Worm (Caenorhabditis elegans) whole organism, L4 larva: ENCODE data around the gene ifbp-1.

Experiments used
- D1046.2 ChIP-seq: fragments of 200-800 bp; sonication (Bioruptor generic); IDR thresholded peaks from 2 replicates; pipeline ENCODE4 v1.3.6; 2022; ENCODE audit warnings: missing genetic modification characterization, missing compliant biosample characterization
- F26F4.8 ChIP-seq: fragments of 200-800 bp; sonication (Bioruptor generic); conservative IDR thresholded peaks from 2 replicates; pipeline ENCODE4 v1.3.6; 2022; ENCODE audit warnings: missing genetic modification characterization, missing compliant biosample characterization
- F44E2.7 ChIP-seq: fragments of 200-800 bp; sonication (Bioruptor generic); IDR thresholded peaks from 2 replicates; pipeline ENCODE4 v2.1.2; 2022; ENCODE audit warnings: missing genetic modification characterization, missing compliant biosample characterization
- R02D3.7 ChIP-seq: fragments of 150-350 bp; sonication (generic microtip); optimal IDR thresholded peaks from 3 replicates; lab custom pipeline; 2014; ENCODE audit warnings: missing biosample characterization, missing genetic modification characterization
- T20F7.1 ChIP-seq: fragments of 200-800 bp; sonication (Bioruptor generic); optimal IDR thresholded peaks from 2 replicates; lab custom pipeline; 2018; ENCODE audit warnings: mild to moderate bottlenecking, missing genetic modification characterization, missing compliant biosample characterization
- Y105C5A.15 ChIP-seq: fragments of 200-800 bp; sonication (Bioruptor generic); IDR thresholded peaks from 2 replicates; pipeline ENCODE4 v1.3.6; 2022; ENCODE audit warnings: missing genetic modification characterization, missing compliant biosample characterization
- Y5F2A.4 ChIP-seq: fragments of 200-800 bp; sonication (Bioruptor generic); optimal IDR thresholded peaks from 2 replicates; lab custom pipeline; 2018; ENCODE audit warnings: mild to moderate bottlenecking, missing genetic modification characterization, missing compliant biosample characterization
- ZK546.5 ChIP-seq, 2 experiments: sonication (generic microtip); optimal IDR thresholded peaks; 2 replicates each; lab custom pipeline; 2017; ENCODE audit warnings: missing biosample characterization in 2 of 2, missing genetic modification characterization in 2 of 2
- aha-1 ChIP-seq: fragments of 150-350 bp; peaks from one replicate; lab custom pipeline; 2014; ENCODE audit warnings: missing biosample characterization, missing genetic modification characterization
- ceh-20 ChIP-seq: fragments of 200-800 bp; sonication (Bioruptor generic); IDR thresholded peaks from 2 replicates; pipeline ENCODE4 v1.3.6; 2022; ENCODE audit warnings: missing genetic modification reagents, missing genetic modification characterization, missing compliant biosample characterization
- ceh-44 ChIP-seq: fragments of 200-800 bp; sonication (Bioruptor generic); IDR thresholded peaks from 2 replicates; pipeline ENCODE4 v1.3.6; 2022; ENCODE audit warnings: missing genetic modification reagents, missing genetic modification characterization, missing compliant biosample characterization
- ces-1 ChIP-seq: fragments of 150-350 bp; sonication (generic microtip); optimal IDR thresholded peaks from 4 replicates; lab custom pipeline; 2014; ENCODE audit warnings: missing biosample characterization, missing genetic modification reagents, missing genetic modification characterization
- cey-2 ChIP-seq: sonication (generic microtip); optimal IDR thresholded peaks from 3 replicates; lab custom pipeline; 2017; ENCODE audit warnings: missing genetic modification characterization, mild to moderate bottlenecking, missing compliant biosample characterization, antibody characterized with exemption, borderline replicate concordance; ENCODE audit not compliant: insufficient read depth
- ctbp-1 ChIP-seq: fragments of 200-800 bp; sonication (Bioruptor generic); IDR thresholded peaks from 2 replicates; pipeline ENCODE4 v1.3.6; 2022; ENCODE audit warnings: missing genetic modification reagents, missing genetic modification characterization, missing compliant biosample characterization
- daf-12 ChIP-seq: fragments of 150-350 bp; optimal IDR thresholded peaks from 2 replicates; lab custom pipeline; 2014; ENCODE audit warnings: missing biosample characterization, missing genetic modification reagents, missing genetic modification characterization
- daf-16 ChIP-seq, 3 experiments: sonication (generic microtip); optimal IDR thresholded peaks; 2 replicates each; lab custom pipeline; 2016 to 2017; ENCODE audit warnings: missing genetic modification characterization in 3 of 3, missing genetic modification reagents in 3 of 3, mild to moderate bottlenecking in 2 of 3, missing compliant biosample characterization in 2 of 3, missing biosample characterization in 1 of 3, moderate library complexity in 1 of 3
- daf-8 ChIP-seq: fragments of 200-800 bp; sonication (Bioruptor generic); IDR thresholded peaks from 2 replicates; pipeline ENCODE4 v1.3.6; 2022; ENCODE audit warnings: missing genetic modification characterization, missing compliant biosample characterization
- dmd-8 ChIP-seq: fragments of 200-800 bp; sonication (Bioruptor generic); IDR thresholded peaks from 2 replicates; pipeline ENCODE4 v1.3.6; 2022; ENCODE audit warnings: missing genetic modification characterization, missing compliant biosample characterization
- dve-1 ChIP-seq: sonication (generic microtip); optimal IDR thresholded peaks from 2 replicates; lab custom pipeline; 2017; ENCODE audit warnings: antibody characterized with exemption, mild to moderate bottlenecking, missing genetic modification characterization, missing compliant biosample characterization; ENCODE audit not compliant: insufficient read depth
- egl-43 ChIP-seq: fragments of 200-800 bp; sonication (Bioruptor generic); IDR thresholded peaks from 2 replicates; pipeline ENCODE4 v1.3.6; 2022; ENCODE audit warnings: missing genetic modification reagents, missing genetic modification characterization, missing compliant biosample characterization
- fos-1 ChIP-seq: fragments of 150-350 bp; optimal IDR thresholded peaks from 2 replicates; lab custom pipeline; 2014; ENCODE audit warnings: missing biosample characterization, missing genetic modification characterization
- hif-1 ChIP-seq, 2 experiments: sonication (generic microtip); optimal IDR thresholded peaks; 2 replicates each; lab custom pipeline; 2016 to 2017; ENCODE audit warnings: missing compliant biosample characterization in 2 of 2, missing genetic modification characterization in 2 of 2, missing genetic modification reagents in 2 of 2, missing genotype in 2 of 2, mild to moderate bottlenecking in 1 of 2
- hlh-11 ChIP-seq: fragments of 200-800 bp; sonication (Bioruptor generic); optimal IDR thresholded peaks from 2 replicates; lab custom pipeline; 2018; ENCODE audit warnings: mild to moderate bottlenecking, missing genetic modification characterization, missing compliant biosample characterization
- jun-1 ChIP-seq: fragments of 150-350 bp; optimal IDR thresholded peaks from 2 replicates; lab custom pipeline; 2014; ENCODE audit warnings: missing biosample characterization, missing genetic modification reagents, missing genetic modification characterization
- lin-1 ChIP-seq: fragments of 200-800 bp; sonication (Bioruptor generic); IDR thresholded peaks from 2 replicates; pipeline ENCODE4 v1.3.6; 2022; ENCODE audit warnings: missing genetic modification reagents, missing genetic modification characterization, missing compliant biosample characterization
- lin-15B ChIP-seq: fragments of 150-350 bp; sonication (generic microtip); optimal IDR thresholded peaks from 3 replicates; lab custom pipeline; 2014; ENCODE audit warnings: missing biosample characterization, missing genetic modification characterization
- lin-38 ChIP-seq: fragments of 200-800 bp; sonication (Bioruptor generic); IDR thresholded peaks from 2 replicates; pipeline ENCODE4 v1.3.6; 2022; ENCODE audit warnings: missing genetic modification reagents, missing genetic modification characterization, missing compliant biosample characterization
- lin-39 ChIP-seq: fragments of 150-350 bp; optimal IDR thresholded peaks from 2 replicates; lab custom pipeline; 2014; ENCODE audit warnings: missing biosample characterization, missing genetic modification reagents, missing genetic modification characterization
- madf-9 ChIP-seq: fragments of 200-800 bp; sonication (Bioruptor generic); conservative IDR thresholded peaks from 2 replicates; pipeline ENCODE4 v1.3.6; 2022; ENCODE audit warnings: missing genetic modification reagents, missing genetic modification characterization, missing compliant biosample characterization
- nhr-11 ChIP-seq: fragments of 150-350 bp; optimal IDR thresholded peaks from 2 replicates; lab custom pipeline; 2014; ENCODE audit warnings: missing biosample characterization, missing genetic modification characterization
- nhr-111 ChIP-seq: fragments of 200-800 bp; sonication (Bioruptor generic); optimal IDR thresholded peaks from 2 replicates; lab custom pipeline; 2018; ENCODE audit warnings: mild to moderate bottlenecking, missing genetic modification characterization, missing compliant biosample characterization
- nhr-25 ChIP-seq: sonication (generic microtip); optimal IDR thresholded peaks from 2 replicates; lab custom pipeline; 2017; ENCODE audit warnings: missing genetic modification characterization, mild to moderate bottlenecking, missing compliant biosample characterization, antibody characterized with exemption, moderate library complexity, borderline replicate concordance; ENCODE audit not compliant: insufficient read depth
- nhr-28 ChIP-seq: fragments of 150-350 bp; optimal IDR thresholded peaks from 2 replicates; lab custom pipeline; 2014; ENCODE audit warnings: missing biosample characterization, missing genetic modification characterization
- nhr-41 ChIP-seq: fragments of 200-800 bp; sonication (Bioruptor generic); IDR thresholded peaks from 2 replicates; pipeline ENCODE4 v1.3.6; 2022; ENCODE audit warnings: missing genetic modification reagents, missing genetic modification characterization, missing compliant biosample characterization
- nhr-6 ChIP-seq: fragments of 150-350 bp; optimal IDR thresholded peaks from 2 replicates; lab custom pipeline; 2014; ENCODE audit warnings: missing biosample characterization, missing genetic modification characterization
- nhr-76 ChIP-seq: fragments of 150-350 bp; optimal IDR thresholded peaks from 2 replicates; lab custom pipeline; 2014; ENCODE audit warnings: missing biosample characterization, missing genetic modification characterization
- pqm-1 ChIP-seq: sonication (generic microtip); optimal IDR thresholded peaks from 2 replicates; lab custom pipeline; 2017; ENCODE audit warnings: missing biosample characterization, missing genetic modification characterization
- skn-1 ChIP-seq: fragments of 150-350 bp; optimal IDR thresholded peaks from 2 replicates; lab custom pipeline; 2014; ENCODE audit warnings: missing biosample characterization, missing genetic modification characterization
- spr-1 ChIP-seq: sonication (generic microtip); optimal IDR thresholded peaks from 2 replicates; lab custom pipeline; 2016; ENCODE audit warnings: mild to moderate bottlenecking, missing genetic modification characterization, missing compliant biosample characterization
- spr-3 ChIP-seq: fragments of 200-800 bp; sonication (Bioruptor generic); optimal IDR thresholded peaks from 2 replicates; lab custom pipeline; 2018; ENCODE audit warnings: mild to moderate bottlenecking, missing genetic modification characterization, missing compliant biosample characterization
- tra-1 ChIP-seq: fragments of 200-800 bp; sonication (Bioruptor generic); IDR thresholded peaks from 2 replicates; pipeline ENCODE4 v1.3.6; 2022; ENCODE audit warnings: missing genetic modification reagents, missing genetic modification characterization, missing compliant biosample characterization
- unc-130 ChIP-seq: sonication (generic microtip); optimal IDR thresholded peaks from 2 replicates; lab custom pipeline; 2016; ENCODE audit warnings: missing genetic modification reagents, missing genetic modification characterization, missing compliant biosample characterization
- unc-39 ChIP-seq: sonication (generic microtip); optimal IDR thresholded peaks from 2 replicates; lab custom pipeline; 2017; ENCODE audit warnings: missing biosample characterization, missing genetic modification characterization
- unc-62 ChIP-seq, 3 experiments: fragments of 150-350 bp in 1 of 3; sonication (generic microtip); optimal IDR thresholded peaks in 2 of 3; peaks in 1 of 3; 1 replicate in 1 of 3; 2 replicates in 2 of 3; lab custom pipeline; 2014 to 2017; ENCODE audit warnings: missing biosample characterization in 3 of 3, missing genetic modification characterization in 3 of 3, missing genetic modification reagents in 3 of 3, missing genotype in 1 of 3

Gene ifbp-1

DNA sequence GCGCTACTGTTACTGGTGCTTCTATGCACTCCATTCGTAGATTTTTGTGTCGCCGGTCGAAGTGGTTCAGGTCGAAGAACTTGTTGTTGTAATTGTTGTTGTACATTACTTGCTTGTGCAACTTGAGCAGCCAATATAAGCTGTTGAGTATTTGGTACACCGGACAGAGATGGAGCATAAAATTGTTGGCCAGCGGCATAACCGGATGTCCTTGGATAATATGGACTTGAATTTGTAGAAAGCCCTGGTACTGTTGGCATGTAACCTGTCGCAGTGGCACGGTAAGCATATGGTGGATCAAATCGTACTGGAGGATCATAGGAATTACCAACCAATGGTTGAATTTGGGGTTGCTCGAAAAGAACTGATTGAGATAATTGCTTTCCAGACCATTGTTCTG is 8.9 kb upstream of the ifbp-1 start:
- TF ChIP-seq hif-1 (tag; optimal IDR thresholded peaks at IDR 0.05; lab: Kevin White, UChicago) = no peak
- TF ChIP-seq ceh-44 (GFP tag; lab: Robert Waterston, UW) = no peak
- no peak for TF ChIP-seq ZK546.5 (tag; optimal IDR thresholded peaks at IDR 0.05; lab: Kevin White, UChicago)
- TF ChIP-seq nhr-41 (GFP tag; lab: Robert Waterston, UW) = no peak
- peak in 1 of 2 experiments; percentile 92 for TF ChIP-seq unc-62 (GFP tag; optimal IDR thresholded peaks at IDR 0.05 in 1 of 2; lab: Kevin White, UChicago)
- no peak for TF ChIP-seq unc-62 (tag; optimal IDR thresholded peaks at IDR 0.05; lab: Kevin White, UChicago)
- no peak for TF ChIP-seq spr-1 (tag; lab: Kevin White, UChicago)
- TF ChIP-seq dmd-8 (GFP tag; lab: Robert Waterston, UW) = 0 out of 2 replicates have a peak, but pooled peaks have one; percentile 51
- TF ChIP-seq nhr-28 (tag; lab: Kevin White, UChicago) = no peak
- no peak for TF ChIP-seq tra-1

DNA sequence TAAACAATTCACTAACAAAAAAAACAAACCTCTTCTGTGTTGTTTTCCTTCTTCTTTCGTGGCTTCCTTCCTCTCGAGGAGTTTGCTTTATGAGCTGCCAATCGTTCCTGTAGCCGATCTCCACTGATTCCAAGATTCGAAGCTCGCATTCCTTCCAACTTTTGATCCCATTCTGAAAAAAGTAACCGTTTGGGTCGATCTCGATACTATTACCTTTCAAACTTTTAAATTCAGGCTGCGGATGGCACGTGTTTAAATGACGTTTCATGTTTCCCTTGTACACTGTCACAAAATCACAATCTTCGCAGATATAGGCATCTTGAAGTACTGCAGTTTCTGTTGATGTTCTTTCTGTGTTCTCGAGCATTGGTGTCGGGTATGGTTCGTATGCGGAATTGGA is 7.4 kb upstream of the ifbp-1 start:
- no peak for TF ChIP-seq ces-1 (GFP tag; lab: Kevin White, UChicago)
- TF ChIP-seq aha-1 (tag; lab: Kevin White, UChicago) = peak; percentile 94

DNA sequence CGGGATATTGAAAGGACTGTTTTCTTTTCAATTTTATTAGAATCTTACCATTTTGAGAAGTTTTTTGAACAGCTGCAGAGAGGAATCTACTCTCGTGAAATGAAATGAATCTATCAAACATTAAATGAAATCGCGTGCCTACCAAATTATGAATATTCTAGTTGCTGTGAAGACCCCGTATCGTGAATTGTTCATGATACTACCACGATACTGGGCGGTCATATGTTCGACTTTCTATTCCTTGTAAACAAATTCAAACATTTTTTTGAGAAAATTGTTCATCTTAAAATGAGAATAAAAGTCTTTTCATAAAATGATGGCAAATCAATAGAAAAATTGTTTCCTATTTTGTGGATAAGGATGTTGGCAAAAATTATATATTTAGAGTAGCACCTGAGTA is 5.7 kb upstream of the ifbp-1 start, which contains the start of gene gcy-34:
gcy-34 (minus strand) TSS at position 101 of the 400 bp plus-strand sequence.
- no peak for TF ChIP-seq T20F7.1
- TF ChIP-seq egl-43 (GFP tag; lab: Robert Waterston, UW) = no peak
- no peak for TF ChIP-seq F26F4.8 (GFP tag; lab: Robert Waterston, UW)
- TF ChIP-seq Y105C5A.15 (GFP tag; lab: Robert Waterston, UW) = no peak
- TF ChIP-seq D1046.2 = no peak
- no peak for TF ChIP-seq spr-1 (tag; lab: Kevin White, UChicago)
- no peak for TF ChIP-seq lin-1 (GFP tag; lab: Robert Waterston, UW)
- TF ChIP-seq fos-1 = no peak
- no peak for TF ChIP-seq R02D3.7
- no peak for TF ChIP-seq ceh-20
- no peak for TF ChIP-seq spr-3 (GFP tag; lab: Kevin White, UChicago)
- TF ChIP-seq hif-1 (tag; optimal IDR thresholded peaks at IDR 0.05; lab: Kevin White, UChicago) = no peak
- no peak for TF ChIP-seq unc-130 (GFP tag; lab: Kevin White, UChicago)

DNA sequence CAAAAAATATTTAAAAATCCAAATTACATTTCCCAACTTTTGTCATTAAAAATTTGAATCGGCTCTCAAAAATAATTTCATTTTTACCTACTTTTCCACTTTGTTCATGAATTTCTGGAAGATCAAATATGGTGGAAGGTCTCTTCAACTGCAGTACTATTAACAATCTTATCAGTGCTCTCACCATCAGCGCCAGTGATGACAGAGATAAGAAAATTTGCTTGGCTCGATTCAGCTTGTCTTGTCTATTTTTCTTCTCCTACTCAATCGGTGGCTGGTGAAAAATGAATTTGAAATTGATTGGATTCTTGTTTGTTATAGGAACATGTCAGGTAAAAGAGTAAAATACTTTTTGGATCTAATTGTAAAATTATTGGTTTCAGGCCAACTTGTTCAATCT is 918 bp upstream of the ifbp-1 start, which contains the start of gene cpz-2:
cpz-2 (plus strand) TSS at position 210 of the 400 bp plus-strand sequence.
- TF ChIP-seq lin-38 (GFP tag; lab: Robert Waterston, UW) (no peak), madf-9 (no peak), daf-16 (GFP tag; optimal IDR thresholded peaks at IDR 0.05; lab: Kevin White, UChicago) (no peak), daf-16 (tag; optimal IDR thresholded peaks at IDR 0.05; lab: Kevin White, UChicago) (peak; percentile 57), nhr-6 (tag; lab: Kevin White, UChicago) (peak; percentile 46), pqm-1 (peak; percentile 60), nhr-28 (tag; lab: Kevin White, UChicago) (peak; percentile 38), hlh-11 (tag; lab: Kevin White, UChicago) (peak; percentile 24), dve-1 (tag; lab: Kevin White, UChicago) (peak; percentile 60)

DNA sequence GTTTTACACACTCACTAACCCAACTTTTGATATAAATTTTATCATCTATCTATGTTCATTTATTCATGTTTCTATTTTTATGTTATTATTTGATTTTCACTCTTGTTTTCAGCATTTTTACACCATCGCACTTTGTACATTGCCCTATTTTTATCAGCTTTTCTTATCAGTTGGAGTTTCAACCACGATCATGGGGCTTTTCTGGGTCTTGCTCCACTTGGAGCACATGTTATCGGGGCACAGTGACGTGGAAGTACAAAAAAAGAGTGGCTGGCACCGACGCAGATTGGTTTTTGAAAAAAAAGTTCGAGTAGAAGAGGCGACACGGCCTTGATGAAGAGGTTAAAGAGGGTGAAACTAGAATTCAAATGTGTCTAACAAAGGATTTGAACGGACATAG is 2.9 kb downstream of the ifbp-1 start:
- no peak for TF ChIP-seq unc-39
- no peak for TF ChIP-seq skn-1 (tag; lab: Kevin White, UChicago)
- TF ChIP-seq ctbp-1 (GFP tag; lab: Robert Waterston, UW) = no peak
- TF ChIP-seq F44E2.7 (GFP tag; lab: Robert Waterston, UW) = no peak
- no peak for TF ChIP-seq jun-1 (tag; lab: Kevin White, UChicago)
- peak; percentile 50 for TF ChIP-seq cey-2
- TF ChIP-seq Y5F2A.4 (GFP tag; lab: Kevin White, UChicago) = no peak
- no peak for TF ChIP-seq lin-39 (tag; lab: Kevin White, UChicago)
- TF ChIP-seq nhr-11 (tag; lab: Kevin White, UChicago) = no peak
- TF ChIP-seq lin-15B (tag; lab: Kevin White, UChicago) = no peak
- TF ChIP-seq egl-43 (GFP tag; lab: Robert Waterston, UW) = no peak
- TF ChIP-seq daf-8 (GFP tag; lab: Robert Waterston, UW) = no peak
- no peak for TF ChIP-seq aha-1 (tag; lab: Kevin White, UChicago)
- TF ChIP-seq nhr-76 = no peak
- no peak for TF ChIP-seq ZK546.5 (tag; optimal IDR thresholded peaks at IDR 0.05; lab: Kevin White, UChicago)
- no peak for TF ChIP-seq daf-12 (tag; lab: Kevin White, UChicago)
- no peak for TF ChIP-seq nhr-25 (tag; lab: Kevin White, UChicago)
- TF ChIP-seq nhr-111 (GFP tag; lab: Kevin White, UChicago) = no peak
- TF ChIP-seq fos-1 = no peak
